Worm (Caenorhabditis elegans): ENCODE data around the gene pst-2.

- TF ChIP-seq hmg-4 (GFP tag; optimal IDR thresholded peaks at IDR 0.05) (no peak), flt-1 (GFP tag; IDR thresholded peaks at IDR 0.05) (no peak), ama-1 (optimal IDR thresholded peaks at IDR 0.05) (no peak), ceh-13 (GFP tag; optimal IDR thresholded peaks at IDR 0.05) (no peak), ceh-36 (tag; optimal IDR thresholded peaks at IDR 0.05) (no peak)
Observed at ce11 chrIII:5719105-5719831, 39.0 kb downstream of the pst-2 start.

Measured in whole organism, early embryonic.